Fruit fly (Drosophila melanogaster) S2 (cell line): ENCODE data around the gene CG43293.

Source experiments
- CG8478 ChIP-seq: fragments of >200 bp; optimal IDR thresholded peaks from 2 replicates; lab custom pipeline; 2018
- CTCF ChIP-seq, 2 experiments: fragments of >200 bp; optimal IDR thresholded peaks; 2 replicates each; lab custom pipeline; 2018

DNA sequence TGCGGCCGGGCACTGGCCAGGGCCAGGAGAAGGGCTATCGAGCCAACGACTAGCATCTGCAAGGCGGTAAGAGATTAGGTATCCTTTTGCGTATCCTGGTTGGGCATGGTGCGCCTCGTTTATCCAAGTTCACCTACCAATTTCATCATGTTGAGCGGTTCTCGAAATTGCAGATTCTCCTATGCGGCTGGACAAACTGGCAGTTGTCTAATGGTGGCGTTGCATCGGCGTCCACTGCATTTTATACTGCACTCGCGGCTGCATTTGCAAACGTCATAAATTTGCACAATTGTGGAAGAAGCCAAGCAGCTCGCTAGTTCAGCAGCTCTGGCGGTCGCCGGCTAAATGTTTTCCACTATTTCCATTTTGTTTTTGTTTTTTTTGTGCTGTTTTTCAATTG, 32.5 kb upstream of the CG43293 start, which contains the start of gene Acp65Aa:
- TF ChIP-seq CG8478 (lab: Kevin White, UChicago) = no peak
- no peak for TF ChIP-seq CTCF (optimal IDR thresholded peaks at IDR 0.05; lab: Kevin White, UChicago)
